Worm (Caenorhabditis elegans): ENCODE data around the gene Y22D7AL.6.

DNA sequence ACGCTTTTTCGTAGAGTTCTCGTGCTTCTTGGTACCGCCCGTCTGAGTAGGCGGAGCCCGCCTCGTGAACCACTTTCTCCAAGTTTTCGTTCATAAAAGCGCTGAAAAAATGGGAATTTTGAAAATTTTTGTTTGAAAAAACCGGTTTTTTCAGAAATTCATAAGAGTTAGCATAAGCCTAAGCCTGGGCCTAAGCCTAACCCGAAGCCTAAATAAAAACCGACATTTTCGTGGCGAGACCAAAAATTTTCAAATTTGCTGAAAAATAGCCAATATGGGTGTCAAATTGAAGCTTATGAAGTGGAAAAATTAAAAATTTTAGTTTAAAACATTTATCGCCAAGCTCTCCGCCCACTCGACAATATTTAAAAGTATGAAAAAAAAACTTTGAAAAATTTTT, 9.2 kb downstream of the Y22D7AL.6 start, which contains the start of gene Y22D7AL.9:
- no peak for TF ChIP-seq cog-1 (tag; optimal IDR thresholded peaks at IDR 0.05)
- no peak for TF ChIP-seq med-1 (GFP tag; optimal IDR thresholded peaks at IDR 0.05; ENCODE audit: insufficient read depth)
- no peak for TF ChIP-seq flt-1 (GFP tag; IDR thresholded peaks at IDR 0.05)
- TF ChIP-seq ztf-29 (GFP tag; IDR thresholded peaks at IDR 0.05) = no peak
- no peak for TF ChIP-seq klf-2 (GFP tag; conservative IDR thresholded peaks at IDR 0.05)
- TF ChIP-seq ztf-23 (GFP tag; IDR thresholded peaks at IDR 0.05) = no peak
- no peak for TF ChIP-seq ref-1 (GFP tag; conservative IDR thresholded peaks at IDR 0.05)
